Worm (Caenorhabditis elegans): ENCODE data around the gene rig-3.
"Not testable (repeated sequence)": the region's sequence is repeated elsewhere in the genome, so short reads cannot be mapped to it uniquely, and the experiment has no call there.

The rig-3 gene

DNA sequence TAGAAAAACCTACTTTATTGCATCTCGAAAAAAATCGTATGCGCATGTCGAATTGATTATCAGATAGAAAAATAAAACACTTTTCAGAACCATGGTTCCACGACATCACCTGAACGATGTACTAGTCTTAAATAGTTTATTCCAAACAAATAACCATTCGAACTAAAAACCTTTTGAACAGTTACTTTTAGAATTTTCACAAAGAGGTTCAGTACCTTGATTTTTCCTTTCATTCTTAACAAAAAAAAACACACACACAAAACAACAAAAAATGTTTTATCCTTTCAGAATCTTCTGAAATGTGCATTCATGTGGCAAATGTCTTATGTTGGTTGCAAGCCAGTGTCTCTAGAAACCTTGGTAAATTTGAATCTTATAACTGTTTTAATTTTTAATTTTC lies 21.3 kb downstream of the rig-3 start, which contains the start of gene F41C6.4:
Gene F41C6.4 (minus strand): TSS at position 101 of the 400 bp plus-strand sequence.
- no peak for TF ChIP-seq ham-2 (GFP tag; optimal IDR thresholded peaks at IDR 0.05)
- no peak for TF ChIP-seq nhr-237 (tag; optimal IDR thresholded peaks at IDR 0.05)
- TF ChIP-seq ceh-83 (GFP tag; optimal IDR thresholded peaks at IDR 0.05) = no peak
- TF ChIP-seq sem-2 (GFP tag; optimal IDR thresholded peaks at IDR 0.05) = no peak
- no peak for TF ChIP-seq cnd-1 (tag; optimal IDR thresholded peaks at IDR 0.05)
- TF ChIP-seq elt-3 (tag; optimal IDR thresholded peaks at IDR 0.05) = no peak
- no peak for TF ChIP-seq ceh-39 (tag; optimal IDR thresholded peaks at IDR 0.05)
- no peak for TF ChIP-seq ztf-11 (tag; optimal IDR thresholded peaks at IDR 0.05)
- TF ChIP-seq mab-5 (tag; optimal IDR thresholded peaks at IDR 0.05) = no peak
- no peak for TF ChIP-seq nhr-28 (tag; optimal IDR thresholded peaks at IDR 0.05)
- no peak for TF ChIP-seq lin-32 (GFP tag; optimal IDR thresholded peaks at IDR 0.05)
- no peak for TF ChIP-seq pha-4 (tag; optimal IDR thresholded peaks at IDR 0.05)

DNA sequence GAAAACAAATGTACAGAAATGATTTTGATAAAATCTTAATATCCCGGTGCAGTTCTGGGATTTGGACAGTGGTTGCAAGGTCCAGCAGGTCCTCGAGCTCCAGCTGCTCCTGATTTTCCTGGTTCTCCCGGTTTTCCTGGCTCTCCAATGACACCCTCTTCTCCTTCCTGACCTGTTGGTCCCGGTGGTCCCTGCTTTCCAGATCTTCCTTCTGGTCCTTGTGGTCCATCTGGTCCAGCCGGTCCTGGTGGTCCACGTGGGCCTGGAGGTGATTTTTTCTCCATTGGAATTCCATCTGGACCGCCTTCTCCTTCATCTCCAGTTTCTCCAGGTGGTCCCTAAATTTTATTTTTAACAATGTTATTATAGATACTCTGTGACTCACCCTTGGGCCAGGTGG lies 21.9 kb downstream of the rig-3 start:
- TF ChIP-seq elt-1 (tag; optimal IDR thresholded peaks at IDR 0.05; ENCODE audit: borderline replicate concordance, insufficient read depth) (no peak), unc-62 (GFP tag; optimal IDR thresholded peaks at IDR 0.05) (no peak), nhr-76 (tag; optimal IDR thresholded peaks at IDR 0.05) (no peak), lsy-2 (tag; optimal IDR thresholded peaks at IDR 0.05) (no peak), ceh-43 (GFP tag; optimal IDR thresholded peaks at IDR 0.05) (no peak), lin-13 (tag; optimal IDR thresholded peaks at IDR 0.05) (no peak), ces-1 (GFP tag; optimal IDR thresholded peaks at IDR 0.05) (no peak), bed-3 (GFP tag; optimal IDR thresholded peaks at IDR 0.05) (no peak), ztf-11 (tag; optimal IDR thresholded peaks at IDR 0.05) (no peak), sem-2 (GFP tag; optimal IDR thresholded peaks at IDR 0.05) (no peak), nhr-237 (tag; optimal IDR thresholded peaks at IDR 0.05) (no peak), lin-32 (GFP tag; optimal IDR thresholded peaks at IDR 0.05) (no peak), nhr-28 (tag; optimal IDR thresholded peaks at IDR 0.05) (no peak), elt-3 (tag; optimal IDR thresholded peaks at IDR 0.05) (no peak), mep-1 (tag; optimal IDR thresholded peaks at IDR 0.05) (no peak)

DNA sequence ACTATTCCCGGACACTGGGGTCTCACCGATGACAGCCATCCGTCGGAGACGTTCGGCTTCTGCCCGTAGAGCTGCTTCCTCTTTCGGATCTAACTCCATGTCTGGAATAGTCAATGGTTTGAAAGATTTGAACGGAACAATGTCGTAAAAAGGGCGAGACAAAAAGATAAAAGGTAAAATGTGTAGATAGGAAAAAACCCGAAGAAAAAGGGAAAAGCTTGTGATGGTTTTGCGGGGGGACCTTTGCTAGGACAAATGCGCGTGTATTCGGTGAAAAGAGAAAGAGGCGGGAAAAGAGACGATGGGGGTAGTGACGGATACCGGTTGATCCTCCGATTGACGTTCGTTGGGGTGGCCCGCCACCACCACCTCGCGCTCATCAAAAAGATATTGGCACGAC lies 24.0 kb downstream of the rig-3 start, which contains the start of gene col-173:
Gene col-173 (minus strand): TSS at position 101 of the 400 bp plus-strand sequence.
- TF ChIP-seq unc-39 (tag; optimal IDR thresholded peaks at IDR 0.05) (no peak), pha-4 (tag; optimal IDR thresholded peaks at IDR 0.05) (no peak), tbx-8 (GFP tag; optimal IDR thresholded peaks at IDR 0.05) (no peak), nhr-28 (tag; optimal IDR thresholded peaks at IDR 0.05) (no peak), mls-2 (tag; optimal IDR thresholded peaks at IDR 0.05) (no peak), cnd-1 (tag; optimal IDR thresholded peaks at IDR 0.05) (no peak), elt-1 (tag; optimal IDR thresholded peaks at IDR 0.05; ENCODE audit: borderline replicate concordance, insufficient read depth) (no peak), blmp-1 (tag; optimal IDR thresholded peaks at IDR 0.05) (no peak), lin-32 (GFP tag; optimal IDR thresholded peaks at IDR 0.05) (no peak), elt-3 (tag; optimal IDR thresholded peaks at IDR 0.05) (no peak), unc-62 (GFP tag; optimal IDR thresholded peaks at IDR 0.05) (no peak), nhr-237 (tag; optimal IDR thresholded peaks at IDR 0.05) (no peak), mab-5 (tag; optimal IDR thresholded peaks at IDR 0.05) (no peak), bed-3 (GFP tag; optimal IDR thresholded peaks at IDR 0.05) (no peak), nhr-12 (tag; optimal IDR thresholded peaks at IDR 0.05) (no peak), ceh-43 (GFP tag; optimal IDR thresholded peaks at IDR 0.05) (no peak), drap-1 (GFP tag; optimal IDR thresholded peaks at IDR 0.05) (no peak), ham-2 (GFP tag; optimal IDR thresholded peaks at IDR 0.05) (no peak)

DNA sequence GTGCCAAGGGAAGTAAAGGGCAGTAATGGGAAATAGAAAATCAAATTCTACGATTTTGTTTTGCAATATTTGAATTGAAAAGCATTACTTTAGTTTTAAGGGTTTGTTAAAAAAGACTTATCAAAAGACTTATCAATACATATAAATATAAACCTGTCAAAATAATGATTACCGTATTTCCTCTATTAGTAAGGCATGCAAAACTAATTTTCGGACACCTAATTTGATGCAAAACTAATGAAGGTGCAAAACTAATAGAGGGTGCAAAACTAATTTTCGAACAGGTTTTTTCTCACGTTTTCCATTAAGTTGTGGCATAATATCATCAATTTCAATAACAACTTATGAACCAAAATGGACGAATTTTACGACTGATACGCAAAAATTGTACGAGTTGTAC lies 28.4 kb downstream of the rig-3 start, which contains the start of gene F41C6.6:
Gene F41C6.6 (minus strand): TSS at position 101 of the 400 bp plus-strand sequence.
- not testable (repeated sequence) for TF ChIP-seq M03D4.4, sptf-1, cnd-1 (tag; optimal IDR thresholded peaks at IDR 0.05)

- TF ChIP-seq nhr-12 (tag; optimal IDR thresholded peaks at IDR 0.05) (no peak), unc-62 (GFP tag; optimal IDR thresholded peaks at IDR 0.05) (no peak), ces-1 (GFP tag; optimal IDR thresholded peaks at IDR 0.05) (no peak), unc-39 (tag; optimal IDR thresholded peaks at IDR 0.05) (no peak)
These were observed 31.0 kb downstream of the rig-3 start for ce11 chrX:6884439-6884838.
